Worm (Caenorhabditis elegans) whole organism, L4 larva: ENCODE measurements around the gene clpr-2.

Source experiments
- F49E8.2 ChIP-seq: sonication (generic microtip); optimal IDR thresholded peaks from 2 replicates; lab custom pipeline; 2016; ENCODE audit warnings: missing compliant biosample characterization, mild to moderate bottlenecking, missing genetic modification characterization, borderline replicate concordance
- T26A8.4 ChIP-seq: fragments of 200-800 bp; sonication (Bioruptor generic); IDR thresholded peaks from 2 replicates; pipeline ENCODE4 v1.3.6; 2022; ENCODE audit warnings: missing genetic modification characterization, missing compliant biosample characterization
- Y5F2A.4 ChIP-seq: fragments of 200-800 bp; sonication (Bioruptor generic); optimal IDR thresholded peaks from 2 replicates; lab custom pipeline; 2018; ENCODE audit warnings: mild to moderate bottlenecking, missing genetic modification characterization, missing compliant biosample characterization
- aha-1 ChIP-seq: fragments of 150-350 bp; peaks from one replicate; lab custom pipeline; 2014; ENCODE audit warnings: missing biosample characterization, missing genetic modification characterization
- arid-1 ChIP-seq: fragments of 200-800 bp; sonication (Bioruptor generic); conservative IDR thresholded peaks from 2 replicates; pipeline ENCODE4 v1.3.6; 2022; ENCODE audit warnings: missing genetic modification reagents, missing genetic modification characterization, missing compliant biosample characterization
- attf-4 ChIP-seq: sonication (generic microtip); optimal IDR thresholded peaks from 3 replicates; lab custom pipeline; 2017; ENCODE audit warnings: missing biosample characterization, missing genetic modification characterization
- ceh-28 ChIP-seq: fragments of 150-350 bp; optimal IDR thresholded peaks from 2 replicates; lab custom pipeline; 2014; ENCODE audit warnings: missing biosample characterization, missing genetic modification reagents, missing genetic modification characterization
- ceh-62 ChIP-seq: sonication (generic microtip); optimal IDR thresholded peaks from 2 replicates; lab custom pipeline; 2017; ENCODE audit warnings: missing biosample characterization, missing genetic modification characterization
- ctbp-1 ChIP-seq: fragments of 200-800 bp; sonication (Bioruptor generic); IDR thresholded peaks from 2 replicates; pipeline ENCODE4 v1.3.6; 2022; ENCODE audit warnings: missing genetic modification reagents, missing genetic modification characterization, missing compliant biosample characterization
- daf-12 ChIP-seq: fragments of 150-350 bp; optimal IDR thresholded peaks from 2 replicates; lab custom pipeline; 2014; ENCODE audit warnings: missing biosample characterization, missing genetic modification reagents, missing genetic modification characterization
- daf-16 ChIP-seq, 3 experiments: sonication (generic microtip); optimal IDR thresholded peaks; 2 replicates each; lab custom pipeline; 2016 to 2017; ENCODE audit warnings: missing genetic modification characterization in 3 of 3, missing genetic modification reagents in 3 of 3, mild to moderate bottlenecking in 2 of 3, missing compliant biosample characterization in 2 of 3, missing biosample characterization in 1 of 3, moderate library complexity in 1 of 3
- daf-19 ChIP-seq: fragments of 200-800 bp; sonication (Bioruptor generic); conservative IDR thresholded peaks from 2 replicates; pipeline ENCODE4 v1.3.6; 2022; ENCODE audit warnings: missing genetic modification characterization, missing compliant biosample characterization
- dve-1 ChIP-seq: sonication (generic microtip); optimal IDR thresholded peaks from 2 replicates; lab custom pipeline; 2017; ENCODE audit warnings: antibody characterized with exemption, mild to moderate bottlenecking, missing genetic modification characterization, missing compliant biosample characterization; ENCODE audit not compliant: insufficient read depth
- egl-43 ChIP-seq: fragments of 200-800 bp; sonication (Bioruptor generic); IDR thresholded peaks from 2 replicates; pipeline ENCODE4 v1.3.6; 2022; ENCODE audit warnings: missing genetic modification reagents, missing genetic modification characterization, missing compliant biosample characterization
- hif-1 ChIP-seq, 2 experiments: sonication (generic microtip); optimal IDR thresholded peaks; 2 replicates each; lab custom pipeline; 2016 to 2017; ENCODE audit warnings: missing compliant biosample characterization in 2 of 2, missing genetic modification characterization in 2 of 2, missing genetic modification reagents in 2 of 2, missing genotype in 2 of 2, mild to moderate bottlenecking in 1 of 2
- hlh-11 ChIP-seq: fragments of 200-800 bp; sonication (Bioruptor generic); optimal IDR thresholded peaks from 2 replicates; lab custom pipeline; 2018; ENCODE audit warnings: mild to moderate bottlenecking, missing genetic modification characterization, missing compliant biosample characterization
- hlh-30 ChIP-seq: sonication (generic microtip); optimal IDR thresholded peaks from 2 replicates; lab custom pipeline; 2017; ENCODE audit warnings: antibody characterized with exemption, mild to moderate bottlenecking, missing genetic modification characterization, missing compliant biosample characterization; ENCODE audit not compliant: insufficient read depth
- hmg-1.1 ChIP-seq: fragments of 200-800 bp; sonication (Bioruptor generic); IDR thresholded peaks from 2 replicates; pipeline ENCODE4 v1.3.6; 2022; ENCODE audit warnings: missing genetic modification reagents, missing genetic modification characterization, missing compliant biosample characterization
- lin-29 ChIP-seq: fragments of 200-800 bp; sonication (Bioruptor generic); IDR thresholded peaks from 2 replicates; pipeline ENCODE4 v1.3.6; 2022; ENCODE audit warnings: missing genetic modification reagents, missing genetic modification characterization, missing compliant biosample characterization
- lin-39 ChIP-seq: fragments of 150-350 bp; optimal IDR thresholded peaks from 2 replicates; lab custom pipeline; 2014; ENCODE audit warnings: missing biosample characterization, missing genetic modification reagents, missing genetic modification characterization
- lsy-2 ChIP-seq, 2 experiments: fragments of 150-350 bp in 1 of 2; sonication (generic microtip) in 1 of 2; optimal IDR thresholded peaks; 2 replicates each; lab custom pipeline; 2014 to 2017; ENCODE audit warnings: missing biosample characterization in 2 of 2, missing genetic modification characterization in 2 of 2
- madf-9 ChIP-seq: fragments of 200-800 bp; sonication (Bioruptor generic); conservative IDR thresholded peaks from 2 replicates; pipeline ENCODE4 v1.3.6; 2022; ENCODE audit warnings: missing genetic modification reagents, missing genetic modification characterization, missing compliant biosample characterization
- mdl-1 ChIP-seq, 2 experiments: fragments of 150-350 bp in 1 of 2; sonication (generic microtip) in 1 of 2; optimal IDR thresholded peaks; 2 replicates each; lab custom pipeline; 2014 to 2017; ENCODE audit warnings: missing biosample characterization in 2 of 2, missing genetic modification characterization in 2 of 2
- mdt-29 ChIP-seq: fragments of 200-800 bp; sonication (Bioruptor generic); IDR thresholded peaks from 2 replicates; pipeline ENCODE4 v1.3.6; 2022; ENCODE audit warnings: missing genetic modification reagents, missing genetic modification characterization, missing compliant biosample characterization
- mes-2 ChIP-seq: sonication (generic microtip); optimal IDR thresholded peaks from 2 replicates; lab custom pipeline; 2016; ENCODE audit warnings: missing genotype, mild to moderate bottlenecking, missing genetic modification characterization, missing compliant biosample characterization; ENCODE audit not compliant: poor library complexity, severe bottlenecking
- mxl-3 ChIP-seq: fragments of 200-800 bp; sonication (Bioruptor generic); optimal IDR thresholded peaks from 2 replicates; lab custom pipeline; 2018; ENCODE audit warnings: mild to moderate bottlenecking, missing genetic modification characterization, missing compliant biosample characterization
- nhr-102 ChIP-seq: sonication (generic microtip); optimal IDR thresholded peaks from 2 replicates; lab custom pipeline; 2016; ENCODE audit warnings: mild to moderate bottlenecking, missing genetic modification characterization, moderate library complexity, missing compliant biosample characterization
- nhr-237 ChIP-seq: sonication (generic microtip); optimal IDR thresholded peaks from 2 replicates; lab custom pipeline; 2017; ENCODE audit warnings: missing biosample characterization, missing genetic modification characterization
- nhr-42 ChIP-seq: fragments of 200-800 bp; sonication (Bioruptor generic); IDR thresholded peaks from 2 replicates; pipeline ENCODE4 v1.3.6; 2022; ENCODE audit warnings: missing genetic modification characterization, missing compliant biosample characterization
- nhr-6 ChIP-seq: fragments of 150-350 bp; optimal IDR thresholded peaks from 2 replicates; lab custom pipeline; 2014; ENCODE audit warnings: missing biosample characterization, missing genetic modification characterization
- nhr-76 ChIP-seq: fragments of 150-350 bp; optimal IDR thresholded peaks from 2 replicates; lab custom pipeline; 2014; ENCODE audit warnings: missing biosample characterization, missing genetic modification characterization
- pha-4 ChIP-seq, 2 experiments: fragments of 150-350 bp in 1 of 2; fragments of 200-800 bp in 1 of 2; sonication (Bioruptor generic) in 1 of 2; IDR thresholded peaks in 1 of 2; optimal IDR thresholded peaks in 1 of 2; 2 replicates each; pipeline versions ENCODE4 v1.3.6 to Lab custom; 2014 to 2022; ENCODE audit warnings: missing genetic modification characterization in 2 of 2, missing genetic modification reagents in 2 of 2, missing biosample characterization in 1 of 2, missing compliant biosample characterization in 1 of 2
- php-3 ChIP-seq: fragments of 200-800 bp; sonication (Bioruptor generic); IDR thresholded peaks from 2 replicates; pipeline ENCODE4 v1.3.6; 2022; ENCODE audit warnings: missing genetic modification reagents, missing genetic modification characterization, missing compliant biosample characterization
- rbr-2 ChIP-seq: sonication (generic microtip); optimal IDR thresholded peaks from 2 replicates; lab custom pipeline; 2016; ENCODE audit warnings: missing genotype, missing genetic modification characterization, missing compliant biosample characterization
- saeg-2 ChIP-seq: fragments of 200-800 bp; sonication (Bioruptor generic); IDR thresholded peaks from 2 replicates; pipeline ENCODE4 v1.3.6; 2022; ENCODE audit warnings: missing genetic modification reagents, missing genetic modification characterization, missing compliant biosample characterization
- sdz-12 ChIP-seq: fragments of 200-800 bp; sonication (Bioruptor generic); optimal IDR thresholded peaks from 2 replicates; lab custom pipeline; 2018; ENCODE audit warnings: mild to moderate bottlenecking, missing genetic modification characterization, missing compliant biosample characterization
- set-16 ChIP-seq: fragments of 200-800 bp; sonication (Bioruptor generic); IDR thresholded peaks from 2 replicates; pipeline ENCODE4 v1.3.6; 2022; ENCODE audit warnings: missing genetic modification reagents, missing genetic modification characterization, missing compliant biosample characterization
- spr-3 ChIP-seq: fragments of 200-800 bp; sonication (Bioruptor generic); optimal IDR thresholded peaks from 2 replicates; lab custom pipeline; 2018; ENCODE audit warnings: mild to moderate bottlenecking, missing genetic modification characterization, missing compliant biosample characterization
- unc-130 ChIP-seq: sonication (generic microtip); optimal IDR thresholded peaks from 2 replicates; lab custom pipeline; 2016; ENCODE audit warnings: missing genetic modification reagents, missing genetic modification characterization, missing compliant biosample characterization
- unc-62 ChIP-seq, 3 experiments: fragments of 150-350 bp in 1 of 3; sonication (generic microtip); optimal IDR thresholded peaks in 2 of 3; peaks in 1 of 3; 1 replicate in 1 of 3; 2 replicates in 2 of 3; lab custom pipeline; 2014 to 2017; ENCODE audit warnings: missing biosample characterization in 3 of 3, missing genetic modification characterization in 3 of 3, missing genetic modification reagents in 3 of 3, missing genotype in 1 of 3
- zag-1 ChIP-seq: fragments of 150-350 bp; optimal IDR thresholded peaks from 2 replicates; lab custom pipeline; 2014; ENCODE audit warnings: missing biosample characterization, missing genetic modification characterization
- ztf-7 ChIP-seq: fragments of 150-350 bp; optimal IDR thresholded peaks from 2 replicates; lab custom pipeline; 2014; ENCODE audit warnings: missing biosample characterization, missing genetic modification characterization

Gene clpr-2

DNA sequence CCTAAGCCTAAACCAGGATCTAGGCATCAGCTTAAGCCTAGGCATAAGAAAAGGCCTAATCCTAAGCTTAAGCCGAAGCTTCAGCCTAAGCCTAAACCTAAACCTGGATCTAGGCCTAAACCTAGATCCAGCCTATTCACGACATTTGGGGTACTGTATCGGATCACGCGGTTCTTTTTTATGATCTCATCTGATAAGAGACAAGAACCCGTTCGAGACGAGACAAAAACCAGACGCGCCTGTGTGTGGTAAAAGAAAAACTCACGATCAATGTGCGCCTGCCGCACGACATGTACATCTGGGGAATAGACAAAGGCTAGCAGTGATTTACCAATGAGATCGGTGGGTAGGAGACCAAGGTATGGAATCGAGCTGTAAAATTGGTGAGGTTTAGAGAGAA lies 18.3 kb upstream of the clpr-2 start (continued):
- TF ChIP-seq rbr-2 (no peak), nhr-102 (tag; lab: Kevin White, UChicago) (no peak), lin-29 (GFP tag; lab: Robert Waterston, UW) (no peak), ztf-7 (tag; lab: Kevin White, UChicago) (no peak), unc-130 (GFP tag; lab: Kevin White, UChicago) (no peak), hif-1 (tag; optimal IDR thresholded peaks at IDR 0.05; lab: Kevin White, UChicago) (no peak), Y5F2A.4 (no peak), set-16 (GFP tag; lab: Robert Waterston, UW) (no peak), pha-4 (GFP tag; IDR thresholded peaks at IDR 0.05; lab: Robert Waterston, UW) (no peak), pha-4 (tag; optimal IDR thresholded peaks at IDR 0.05; lab: Kevin White, UChicago) (no peak)

DNA sequence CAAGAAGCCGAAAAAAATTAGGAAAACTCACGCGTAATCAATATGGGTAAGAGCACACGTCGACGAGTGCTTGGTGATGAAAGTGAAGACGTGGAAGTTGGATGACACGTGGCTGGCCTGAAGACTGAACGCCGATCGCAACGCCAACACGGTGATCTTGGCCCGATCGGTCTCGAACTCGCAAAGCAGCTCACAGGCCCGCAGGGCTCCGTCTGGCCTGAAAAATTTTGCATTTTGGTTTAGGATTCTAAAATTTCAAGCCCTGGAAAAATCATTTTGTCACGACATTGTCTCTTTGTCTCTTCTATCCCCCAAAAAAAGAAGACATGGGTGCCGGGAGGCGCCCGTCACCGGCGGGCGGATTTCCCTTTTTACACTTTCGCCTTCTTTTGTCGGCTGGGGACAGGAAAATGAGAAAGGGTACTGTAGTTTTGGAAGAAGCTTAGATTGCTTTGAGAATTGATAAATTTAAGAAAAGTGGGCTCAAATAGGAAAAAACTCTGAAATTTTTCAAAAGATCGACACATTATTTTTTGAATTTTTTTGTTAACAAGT lies 17.5 kb upstream of the clpr-2 start:
- peak; percentile 30; the same call in 1 of the 2 replicates for TF ChIP-seq set-16 (GFP tag; lab: Robert Waterston, UW)
- no peak for TF ChIP-seq F49E8.2 (tag; lab: Kevin White, UChicago)
- TF ChIP-seq, all 104 proteins: peak for 1

DNA sequence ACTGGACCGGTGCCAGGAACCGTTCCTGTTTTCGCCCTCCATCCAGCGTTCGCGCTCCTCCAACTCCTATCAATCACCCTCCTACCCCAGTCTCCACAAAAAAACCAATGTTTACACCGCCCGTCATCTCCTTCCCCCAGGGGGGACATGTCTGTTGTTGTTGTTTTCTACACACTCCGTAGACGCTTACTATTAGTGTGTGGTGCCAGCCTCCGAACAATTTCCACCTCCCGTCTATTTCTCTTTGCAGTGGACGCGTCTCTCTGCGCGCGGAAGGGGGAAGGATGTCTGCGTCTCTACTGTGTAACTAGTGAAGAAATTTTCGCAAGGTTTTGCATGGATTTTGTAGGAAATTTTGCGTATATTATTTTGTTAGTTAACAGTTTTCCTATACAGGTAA lies 16.3 kb upstream of the clpr-2 start:
- peak; percentile 32; the same call in 1 of the 2 replicates for TF ChIP-seq hmg-1.1 (GFP tag; lab: Robert Waterston, UW)
- no peak for TF ChIP-seq arid-1 (GFP tag; lab: Robert Waterston, UW)
- peak; percentile 71 for TF ChIP-seq hlh-11 (tag; lab: Kevin White, UChicago)
- TF ChIP-seq ceh-62: no peak
- TF ChIP-seq madf-9 (GFP tag; lab: Robert Waterston, UW): peak; percentile 92
- TF ChIP-seq Y5F2A.4: no peak
- 0 out of 2 replicates have a peak, but pooled peaks have one; percentile 23 for TF ChIP-seq lin-29 (GFP tag; lab: Robert Waterston, UW)
- peak; percentile 46; the same call in 1 of the 2 replicates for TF ChIP-seq nhr-42 (GFP tag; lab: Robert Waterston, UW)
- peak; percentile 32 for TF ChIP-seq hlh-30 (tag; lab: Kevin White, UChicago)
- peak in 1 of 2 experiments; percentile 12 for TF ChIP-seq lsy-2 (tag; optimal IDR thresholded peaks at IDR 0.05; lab: Kevin White, UChicago)
- TF ChIP-seq lin-39 (tag; lab: Kevin White, UChicago): no peak
- TF ChIP-seq sdz-12 (GFP tag; lab: Kevin White, UChicago): no peak
- TF ChIP-seq mes-2 (tag; lab: Kevin White, UChicago): peak; percentile 55
- TF ChIP-seq unc-62 (GFP tag; optimal IDR thresholded peaks at IDR 0.05 in 1 of 2; lab: Kevin White, UChicago): no peak
- no peak for TF ChIP-seq unc-62 (tag; optimal IDR thresholded peaks at IDR 0.05; lab: Kevin White, UChicago)
- peak; percentile 53 for TF ChIP-seq nhr-6 (tag; lab: Kevin White, UChicago)
- peak; percentile 57 for TF ChIP-seq php-3 (GFP tag; lab: Robert Waterston, UW)
- TF ChIP-seq daf-16 (GFP tag; optimal IDR thresholded peaks at IDR 0.05; lab: Kevin White, UChicago): peak in 1 of 2 experiments; percentile 88
- TF ChIP-seq daf-16 (tag; optimal IDR thresholded peaks at IDR 0.05; lab: Kevin White, UChicago): peak; percentile 64
- TF ChIP-seq rbr-2: peak; percentile 74
- 0 out of 2 replicates have a peak, but pooled peaks have one; percentile 14 for TF ChIP-seq ctbp-1 (GFP tag; lab: Robert Waterston, UW)
- no peak for TF ChIP-seq nhr-237
- no peak for TF ChIP-seq spr-3
- peak; percentile 47 for TF ChIP-seq mxl-3 (GFP tag; lab: Kevin White, UChicago)
- no peak for TF ChIP-seq attf-4
- TF ChIP-seq egl-43 (GFP tag; lab: Robert Waterston, UW): peak; percentile 50; the same call in 1 of the 2 replicates
- peak; percentile 33 for TF ChIP-seq dve-1 (tag; lab: Kevin White, UChicago)
- TF ChIP-seq ceh-28 (tag; lab: Kevin White, UChicago): peak; percentile 17
- TF ChIP-seq mdl-1 (tag; optimal IDR thresholded peaks at IDR 0.05; lab: Kevin White, UChicago): peak in 1 of 2 experiments; percentile 63
- no peak for TF ChIP-seq mdt-29
- peak; percentile 27 for TF ChIP-seq nhr-102 (tag; lab: Kevin White, UChicago)
- no peak for TF ChIP-seq daf-12 (tag; lab: Kevin White, UChicago)
- TF ChIP-seq daf-19 (GFP tag; lab: Robert Waterston, UW): no peak
- no peak for TF ChIP-seq nhr-76 (tag; lab: Kevin White, UChicago)
- no peak for TF ChIP-seq saeg-2
- no peak for TF ChIP-seq zag-1 (tag; lab: Kevin White, UChicago)
- TF ChIP-seq set-16 (GFP tag; lab: Robert Waterston, UW): peak; percentile 26; the same call in 1 of the 2 replicates
- TF ChIP-seq T26A8.4 (GFP tag; lab: Robert Waterston, UW): peak; percentile 62
- TF ChIP-seq pha-4 (GFP tag; IDR thresholded peaks at IDR 0.05; lab: Robert Waterston, UW): no peak
- peak; percentile 86 for TF ChIP-seq pha-4 (tag; optimal IDR thresholded peaks at IDR 0.05; lab: Kevin White, UChicago)
- peak; percentile 51 for TF ChIP-seq aha-1 (tag; lab: Kevin White, UChicago)
